Worm (Caenorhabditis elegans) whole organism, L4 larva: ENCODE results near the gene F15B9.11.

Experiments
- F10B5.3 ChIP-seq: sonication (generic microtip); optimal IDR thresholded peaks from 2 replicates; lab custom pipeline; 2016; ENCODE audit warnings: mild to moderate bottlenecking, missing genetic modification characterization, missing compliant biosample characterization
- F37D6.2 ChIP-seq: sonication (generic microtip); optimal IDR thresholded peaks from 2 replicates; lab custom pipeline; 2016; ENCODE audit warnings: mild to moderate bottlenecking, missing genetic modification characterization, missing compliant biosample characterization
- aly-2 ChIP-seq: sonication (generic microtip); optimal IDR thresholded peaks from 2 replicates; lab custom pipeline; 2018; ENCODE audit warnings: missing biosample characterization, missing genetic modification characterization
- ceh-62 ChIP-seq: sonication (generic microtip); optimal IDR thresholded peaks from 2 replicates; lab custom pipeline; 2017; ENCODE audit warnings: missing biosample characterization, missing genetic modification characterization
- cey-2 ChIP-seq: sonication (generic microtip); optimal IDR thresholded peaks from 3 replicates; lab custom pipeline; 2017; ENCODE audit warnings: missing genetic modification characterization, mild to moderate bottlenecking, missing compliant biosample characterization, antibody characterized with exemption, borderline replicate concordance; ENCODE audit not compliant: insufficient read depth
- ctbp-1 ChIP-seq: fragments of 200-800 bp; sonication (Bioruptor generic); IDR thresholded peaks from 2 replicates; pipeline ENCODE4 v1.3.6; 2022; ENCODE audit warnings: missing genetic modification reagents, missing genetic modification characterization, missing compliant biosample characterization
- dmd-9 ChIP-seq: fragments of 200-800 bp; sonication (Bioruptor generic); IDR thresholded peaks from 2 replicates; pipeline ENCODE4 v1.3.6; 2022; ENCODE audit warnings: missing genetic modification reagents, missing genetic modification characterization, missing compliant biosample characterization
- duxl-1 ChIP-seq: sonication (generic microtip); optimal IDR thresholded peaks from 2 replicates; lab custom pipeline; 2016; ENCODE audit warnings: mild to moderate bottlenecking, missing genetic modification characterization, moderate library complexity, missing compliant biosample characterization; ENCODE audit not compliant: poor library complexity
- fos-1 ChIP-seq: fragments of 150-350 bp; optimal IDR thresholded peaks from 2 replicates; lab custom pipeline; 2014; ENCODE audit warnings: missing biosample characterization, missing genetic modification characterization
- hif-1 ChIP-seq, 2 experiments: sonication (generic microtip); optimal IDR thresholded peaks; 2 replicates each; lab custom pipeline; 2016 to 2017; ENCODE audit warnings: missing compliant biosample characterization in 2 of 2, missing genetic modification characterization in 2 of 2, missing genetic modification reagents in 2 of 2, missing genotype in 2 of 2, mild to moderate bottlenecking in 1 of 2
- hlh-11 ChIP-seq: fragments of 200-800 bp; sonication (Bioruptor generic); optimal IDR thresholded peaks from 2 replicates; lab custom pipeline; 2018; ENCODE audit warnings: mild to moderate bottlenecking, missing genetic modification characterization, missing compliant biosample characterization
- jun-1 ChIP-seq: fragments of 150-350 bp; optimal IDR thresholded peaks from 2 replicates; lab custom pipeline; 2014; ENCODE audit warnings: missing biosample characterization, missing genetic modification reagents, missing genetic modification characterization
- madf-9 ChIP-seq: fragments of 200-800 bp; sonication (Bioruptor generic); conservative IDR thresholded peaks from 2 replicates; pipeline ENCODE4 v1.3.6; 2022; ENCODE audit warnings: missing genetic modification reagents, missing genetic modification characterization, missing compliant biosample characterization
- mdt-29 ChIP-seq: fragments of 200-800 bp; sonication (Bioruptor generic); IDR thresholded peaks from 2 replicates; pipeline ENCODE4 v1.3.6; 2022; ENCODE audit warnings: missing genetic modification reagents, missing genetic modification characterization, missing compliant biosample characterization
- mep-1 ChIP-seq: fragments of 150-350 bp; sonication (generic microtip); optimal IDR thresholded peaks from 3 replicates; lab custom pipeline; 2014; ENCODE audit warnings: missing biosample characterization, missing genetic modification characterization
- mxl-3 ChIP-seq: fragments of 200-800 bp; sonication (Bioruptor generic); optimal IDR thresholded peaks from 2 replicates; lab custom pipeline; 2018; ENCODE audit warnings: mild to moderate bottlenecking, missing genetic modification characterization, missing compliant biosample characterization
- nhr-42 ChIP-seq: fragments of 200-800 bp; sonication (Bioruptor generic); IDR thresholded peaks from 2 replicates; pipeline ENCODE4 v1.3.6; 2022; ENCODE audit warnings: missing genetic modification characterization, missing compliant biosample characterization
- nhr-77 ChIP-seq: fragments of 150-350 bp; optimal IDR thresholded peaks from 2 replicates; lab custom pipeline; 2014; ENCODE audit warnings: missing biosample characterization, missing genetic modification characterization
- saeg-2 ChIP-seq: fragments of 200-800 bp; sonication (Bioruptor generic); IDR thresholded peaks from 2 replicates; pipeline ENCODE4 v1.3.6; 2022; ENCODE audit warnings: missing genetic modification reagents, missing genetic modification characterization, missing compliant biosample characterization
- sdz-12 ChIP-seq: fragments of 200-800 bp; sonication (Bioruptor generic); optimal IDR thresholded peaks from 2 replicates; lab custom pipeline; 2018; ENCODE audit warnings: mild to moderate bottlenecking, missing genetic modification characterization, missing compliant biosample characterization
- skn-1 ChIP-seq: fragments of 150-350 bp; optimal IDR thresholded peaks from 2 replicates; lab custom pipeline; 2014; ENCODE audit warnings: missing biosample characterization, missing genetic modification characterization
- snpc-4 ChIP-seq: fragments of 150-350 bp; optimal IDR thresholded peaks from 2 replicates; lab custom pipeline; 2014; ENCODE audit warnings: missing biosample characterization, missing genetic modification characterization
- unc-62 ChIP-seq, 3 experiments: fragments of 150-350 bp in 1 of 3; sonication (generic microtip); optimal IDR thresholded peaks in 2 of 3; peaks in 1 of 3; 1 replicate in 1 of 3; 2 replicates in 2 of 3; lab custom pipeline; 2014 to 2017; ENCODE audit warnings: missing biosample characterization in 3 of 3, missing genetic modification characterization in 3 of 3, missing genetic modification reagents in 3 of 3, missing genotype in 1 of 3
- vab-7 ChIP-seq: fragments of 200-800 bp; sonication (Bioruptor generic); IDR thresholded peaks from 2 replicates; pipeline ENCODE4 v1.3.6; 2022; ENCODE audit warnings: missing genetic modification reagents, missing genetic modification characterization, missing compliant biosample characterization
- zag-1 ChIP-seq: fragments of 150-350 bp; optimal IDR thresholded peaks from 2 replicates; lab custom pipeline; 2014; ENCODE audit warnings: missing biosample characterization, missing genetic modification characterization
- zfp-2 ChIP-seq: sonication (generic microtip); optimal IDR thresholded peaks from 2 replicates; lab custom pipeline; 2016; ENCODE audit warnings: mild to moderate bottlenecking, missing genetic modification characterization, missing compliant biosample characterization
- zfp-3 ChIP-seq: fragments of 200-800 bp; sonication (Bioruptor generic); conservative IDR thresholded peaks from 2 replicates; pipeline ENCODE4 v1.3.6; 2022; ENCODE audit warnings: missing genetic modification reagents, missing genetic modification characterization, missing compliant biosample characterization
- ztf-7 ChIP-seq: fragments of 150-350 bp; optimal IDR thresholded peaks from 2 replicates; lab custom pipeline; 2014; ENCODE audit warnings: missing biosample characterization, missing genetic modification characterization

Gene F15B9.11

ce11 chrV:12950812-12951528 lies 41.7 kb downstream of the F15B9.11 start, which contains the start of the genes T16G1.9 and T16G1.18 (continued):
- TF ChIP-seq vab-7 (0 out of 2 replicates have a peak, but pooled peaks have one; percentile 20), ztf-7 (no peak)

ce11 chrV:12949607-12950006 lies 43.1 kb downstream of the F15B9.11 start, which contains the start of gene T16G1.13:
Gene T16G1.13 (plus strand): TSS chrV:12949907.
- TF ChIP-seq unc-62 (GFP tag; optimal IDR thresholded peaks at IDR 0.05 in 1 of 2; lab: Kevin White, UChicago), result peak in 1 of 2 experiments; percentile 29
- TF ChIP-seq unc-62 (tag; optimal IDR thresholded peaks at IDR 0.05; lab: Kevin White, UChicago), result no peak
- TF ChIP-seq F37D6.2, result no peak

- TF ChIP-seq jun-1, result no peak
- TF ChIP-seq F37D6.2, result no peak
- no peak for TF ChIP-seq zag-1 (tag; lab: Kevin White, UChicago)
- TF ChIP-seq nhr-77 (tag; lab: Kevin White, UChicago), result no peak
- TF ChIP-seq hlh-11, result no peak
- no peak for TF ChIP-seq cey-2 (tag; lab: Kevin White, UChicago)
- no peak for TF ChIP-seq dmd-9
- TF ChIP-seq hif-1 (tag; optimal IDR thresholded peaks at IDR 0.05; lab: Kevin White, UChicago), result no peak
- TF ChIP-seq fos-1 (tag; lab: Kevin White, UChicago), result no peak
- TF ChIP-seq ctbp-1, result no peak
- TF ChIP-seq ceh-62 (tag; lab: Kevin White, UChicago), result no peak
- TF ChIP-seq, all 104 proteins: peak for 0
Measured at ce11 chrV:12944775-12945174, 47.9 kb downstream of the F15B9.11 start, which contains the start of gene grl-2. Gene grl-2 (plus strand): TSS chrV:12945075.

- no peak for TF ChIP-seq sdz-12 (GFP tag; lab: Kevin White, UChicago)
- no peak for TF ChIP-seq nhr-42 (GFP tag; lab: Robert Waterston, UW)
- TF ChIP-seq zfp-3 (GFP tag; lab: Robert Waterston, UW), result no peak
- no peak for TF ChIP-seq skn-1 (tag; lab: Kevin White, UChicago)
- TF ChIP-seq saeg-2 (GFP tag; lab: Robert Waterston, UW), result no peak
- no peak for TF ChIP-seq mdt-29 (GFP tag; lab: Robert Waterston, UW)
- TF ChIP-seq duxl-1, result no peak
- TF ChIP-seq ztf-7, result no peak
- no peak for TF ChIP-seq zfp-2 (tag; lab: Kevin White, UChicago)
- TF ChIP-seq aly-2 (tag; lab: Kevin White, UChicago), result no peak
- no peak for TF ChIP-seq snpc-4 (tag; lab: Kevin White, UChicago)
- no peak for TF ChIP-seq mep-1 (tag; lab: Kevin White, UChicago)
- TF ChIP-seq mxl-3, result no peak
Measured at ce11 chrV:12944229-12944628, 48.5 kb downstream of the F15B9.11 start, which contains the start of gene T16G1.3. Gene T16G1.3 (minus strand): TSS chrV:12944329.

DNA sequence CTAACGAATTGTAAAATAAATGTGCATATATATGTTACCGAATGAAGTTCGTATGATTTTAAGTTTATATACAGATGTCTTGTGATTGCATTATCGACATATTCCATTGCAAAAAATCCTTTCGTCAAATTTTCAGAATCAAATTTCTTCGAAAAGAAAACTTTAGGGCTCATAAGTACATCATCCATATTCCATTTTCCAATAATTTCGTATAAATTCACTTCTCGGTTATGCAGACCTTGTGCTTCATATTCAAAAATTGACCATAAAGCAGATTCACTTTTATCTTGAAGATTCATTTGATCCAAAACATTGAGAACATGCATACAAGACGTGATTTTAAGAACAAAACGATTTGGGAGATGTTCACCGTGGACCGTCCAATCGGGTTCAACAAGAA lies 49.3 kb downstream of the F15B9.11 start:
- TF ChIP-seq madf-9 (GFP tag; lab: Robert Waterston, UW) (no peak), F10B5.3 (no peak), unc-62 (GFP tag; optimal IDR thresholded peaks at IDR 0.05 in 1 of 2; lab: Kevin White, UChicago) (peak in 1 of 2 experiments; percentile 92), unc-62 (tag; optimal IDR thresholded peaks at IDR 0.05; lab: Kevin White, UChicago) (no peak)
